Worm (Caenorhabditis elegans): Measurements from ENCODE around the gene rund-1.
A peak's percentile ranks its signal among the peaks of the same experiment; 100 is the strongest.

Gene rund-1

DNA sequence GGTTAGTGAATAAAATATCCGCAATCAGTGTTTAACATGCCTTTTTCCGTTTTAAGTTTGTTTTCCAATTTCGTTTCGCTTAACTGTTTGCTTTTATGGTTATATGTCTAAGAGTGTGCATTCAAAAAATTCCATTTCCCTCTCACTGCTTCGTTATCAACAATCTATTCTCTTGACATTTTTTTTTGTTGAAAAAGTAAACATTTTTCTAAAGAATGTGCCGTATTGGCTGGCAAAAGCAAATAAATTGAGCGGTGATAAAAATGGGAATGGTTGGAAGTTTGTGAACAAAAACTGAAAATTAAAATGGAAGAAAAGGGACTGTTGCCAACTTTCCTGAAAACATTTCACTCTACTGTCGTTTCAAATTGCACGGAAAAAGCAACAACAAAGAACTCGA is 10.0 kb downstream of the rund-1 start (continued):
- TF ChIP-seq zfp-3 (GFP tag; conservative IDR thresholded peaks at IDR 0.05) (no peak), snpc-4 (tag; optimal IDR thresholded peaks at IDR 0.05) (no peak), Y5F2A.4 (GFP tag; optimal IDR thresholded peaks at IDR 0.05) (no peak), R02D3.7 (tag; optimal IDR thresholded peaks at IDR 0.05) (no peak), nhr-77 (tag; optimal IDR thresholded peaks at IDR 0.05) (peak; percentile 6), dmd-6 (GFP tag; IDR thresholded peaks at IDR 0.05) (peak; percentile 43; the same call in 1 of the 2 replicates), dve-1 (tag; optimal IDR thresholded peaks at IDR 0.05; ENCODE audit: insufficient read depth) (peak; percentile 77)

DNA sequence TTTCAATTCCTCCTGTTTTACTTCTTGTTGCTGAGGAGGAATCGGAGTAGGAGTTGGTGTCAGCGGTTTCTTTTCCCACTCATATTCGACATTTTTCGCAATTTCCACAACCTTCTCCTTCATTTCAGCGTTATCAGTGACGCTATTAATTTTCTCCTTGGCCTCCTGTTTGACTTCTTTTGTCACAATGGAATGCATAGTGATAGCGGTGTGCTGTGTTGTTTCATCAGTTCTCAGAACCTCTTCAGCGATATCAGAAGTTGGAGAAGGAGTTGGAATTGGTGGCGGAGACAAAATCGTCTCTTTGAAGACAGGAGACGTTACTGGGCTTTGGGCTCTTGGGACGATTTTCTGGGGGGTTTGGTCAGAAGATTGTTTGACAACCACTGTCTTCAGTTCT is 15.1 kb downstream of the rund-1 start:
- TF ChIP-seq mxl-3 (GFP tag; optimal IDR thresholded peaks at IDR 0.05) (no peak), ceh-82 (tag; optimal IDR thresholded peaks at IDR 0.05) (no peak), hlh-11 (tag; optimal IDR thresholded peaks at IDR 0.05) (peak; percentile 53), lin-15B (tag; optimal IDR thresholded peaks at IDR 0.05) (no peak), daf-12 (tag; optimal IDR thresholded peaks at IDR 0.05) (no peak), T20F7.1 (GFP tag; optimal IDR thresholded peaks at IDR 0.05) (no peak), dmd-9 (GFP tag; IDR thresholded peaks at IDR 0.05) (no peak), tra-1 (GFP tag; IDR thresholded peaks at IDR 0.05) (no peak), ceh-28 (tag; optimal IDR thresholded peaks at IDR 0.05) (no peak), daf-8 (GFP tag; IDR thresholded peaks at IDR 0.05) (no peak), unc-39 (tag; optimal IDR thresholded peaks at IDR 0.05) (no peak), lin-38 (GFP tag; IDR thresholded peaks at IDR 0.05) (no peak), arid-1 (GFP tag; conservative IDR thresholded peaks at IDR 0.05) (no peak), unc-130 (GFP tag; optimal IDR thresholded peaks at IDR 0.05) (no peak), ZK337.2 (GFP tag; IDR thresholded peaks at IDR 0.05) (no peak), fos-1 (tag; optimal IDR thresholded peaks at IDR 0.05) (no peak), mdt-29 (GFP tag; IDR thresholded peaks at IDR 0.05) (no peak), spr-3 (GFP tag; optimal IDR thresholded peaks at IDR 0.05) (no peak), ceh-32 (tag; optimal IDR thresholded peaks at IDR 0.05; ENCODE audit: poor library complexity) (no peak), duxl-1 (tag; optimal IDR thresholded peaks at IDR 0.05; ENCODE audit: poor library complexity) (no peak), egl-43 (GFP tag; IDR thresholded peaks at IDR 0.05) (no peak), zip-11 (GFP tag; IDR thresholded peaks at IDR 0.05) (no peak), nhr-77 (tag; optimal IDR thresholded peaks at IDR 0.05) (no peak), ztf-7 (tag; optimal IDR thresholded peaks at IDR 0.05) (no peak), mep-1 (tag; optimal IDR thresholded peaks at IDR 0.05) (no peak), lsy-2 (tag; optimal IDR thresholded peaks at IDR 0.05) (no peak), dmd-6 (GFP tag; IDR thresholded peaks at IDR 0.05) (peak; percentile 41; the same call in 1 of the 2 replicates), unc-62 (GFP tag; optimal IDR thresholded peaks at IDR 0.05 in 1 of 2) (peak in 1 of 2 experiments; percentile 80), unc-62 (tag; optimal IDR thresholded peaks at IDR 0.05) (no peak), daf-16 (GFP tag; optimal IDR thresholded peaks at IDR 0.05) (no peak), daf-16 (tag; optimal IDR thresholded peaks at IDR 0.05) (peak; percentile 4), lim-7 (GFP tag; IDR thresholded peaks at IDR 0.05) (no peak), lin-13 (GFP tag; optimal IDR thresholded peaks at IDR 0.05) (no peak), aly-2 (tag; optimal IDR thresholded peaks at IDR 0.05) (no peak), nhr-10 (tag; optimal IDR thresholded peaks at IDR 0.05) (no peak), nhr-41 (GFP tag; IDR thresholded peaks at IDR 0.05) (no peak), Y5F2A.4 (GFP tag; optimal IDR thresholded peaks at IDR 0.05) (no peak), mxl-2 (GFP tag; conservative IDR thresholded peaks at IDR 0.05) (no peak), saeg-2 (GFP tag; IDR thresholded peaks at IDR 0.05) (no peak), ztf-11 (tag; optimal IDR thresholded peaks at IDR 0.05) (no peak), ceh-20 (GFP tag; IDR thresholded peaks at IDR 0.05) (no peak), fkh-10 (GFP tag; optimal IDR thresholded peaks at IDR 0.05) (no peak), nhr-28 (tag; optimal IDR thresholded peaks at IDR 0.05) (peak; percentile 49), dve-1 (tag; optimal IDR thresholded peaks at IDR 0.05; ENCODE audit: insufficient read depth) (peak; percentile 23), nhr-6 (tag; optimal IDR thresholded peaks at IDR 0.05) (no peak), pqm-1 (tag; optimal IDR thresholded peaks at IDR 0.05) (peak; percentile 94), zip-2 (tag; optimal IDR thresholded peaks at IDR 0.05) (no peak), nhr-25 (tag; optimal IDR thresholded peaks at IDR 0.05; ENCODE audit: borderline replicate concordance, insufficient read depth) (no peak)
